Fruit fly (Drosophila melanogaster) whole organism, prepupa: ENCODE measurements around the gene mag.

Source experiments
- Blimp-1 ChIP-seq: fragments of 200-800 bp; sonication (Bioruptor generic); optimal IDR thresholded peaks from 3 replicates; lab custom pipeline; 2017; ENCODE audit warnings: missing biosample characterization, missing genetic modification characterization, mild to moderate bottlenecking, moderate library complexity, missing genetic modification reagents
- CG10631 ChIP-seq: fragments of 200-800 bp; sonication (Bioruptor generic); optimal IDR thresholded peaks from 2 replicates; lab custom pipeline; 2016; ENCODE audit warnings: missing biosample characterization, missing genetic modification characterization
- CG10669 ChIP-seq: fragments of 200-800 bp; sonication (Bioruptor generic); optimal IDR thresholded peaks from 3 replicates; lab custom pipeline; 2018; ENCODE audit warnings: missing biosample characterization, mild to moderate bottlenecking, missing genetic modification characterization, moderate library complexity
- CG11762 ChIP-seq: fragments of 200-800 bp; sonication (Bioruptor generic); optimal IDR thresholded peaks from 3 replicates; lab custom pipeline; 2016; ENCODE audit warnings: missing biosample characterization, missing genetic modification characterization; ENCODE audit not compliant: insufficient read depth
- CG11902 ChIP-seq: fragments of 200-800 bp; sonication (Bioruptor generic); optimal IDR thresholded peaks from 3 replicates; lab custom pipeline; 2016; ENCODE audit warnings: missing biosample characterization, missing genetic modification characterization
- CG15336 ChIP-seq: fragments of 200-800 bp; sonication (Bioruptor generic); IDR thresholded peaks from 2 replicates; pipeline ENCODE4 v1.3.6; 2022; ENCODE audit warnings: missing biosample characterization, missing genetic modification characterization
- CG1621 ChIP-seq: fragments of 200-800 bp; sonication (Bioruptor generic); optimal IDR thresholded peaks from 3 replicates; lab custom pipeline; 2018; ENCODE audit warnings: missing biosample characterization, mild to moderate bottlenecking, missing genetic modification characterization
- CG16779 ChIP-seq: fragments of 200-800 bp; sonication (Bioruptor generic); optimal IDR thresholded peaks from 3 replicates; lab custom pipeline; 2017; ENCODE audit warnings: missing biosample characterization, mild to moderate bottlenecking, missing genetic modification characterization
- CG3032 ChIP-seq: fragments of 200-800 bp; optimal IDR thresholded peaks from 2 replicates; lab custom pipeline; 2019; ENCODE audit warnings: missing biosample characterization, mild to moderate bottlenecking, missing genetic modification characterization, moderate library complexity
- CG3919 ChIP-seq: fragments of 200-800 bp; sonication (Bioruptor generic); optimal IDR thresholded peaks from 3 replicates; lab custom pipeline; 2016; ENCODE audit warnings: missing biosample characterization, missing genetic modification characterization
- CG4318 ChIP-seq: fragments of 200-800 bp; sonication (Bioruptor generic); optimal IDR thresholded peaks from 3 replicates; lab custom pipeline; 2017; ENCODE audit warnings: missing biosample characterization, mild to moderate bottlenecking, missing genetic modification characterization
- CG6163 ChIP-seq: fragments of 200-800 bp; sonication (Bioruptor generic); IDR thresholded peaks from 3 replicates; pipeline ENCODE4 v1.3.6; 2022; ENCODE audit warnings: missing biosample characterization, missing genetic modification characterization
- CG6276 ChIP-seq: fragments of 200-800 bp; sonication (Bioruptor generic); optimal IDR thresholded peaks from 2 replicates; lab custom pipeline; 2017; ENCODE audit warnings: missing biosample characterization, mild to moderate bottlenecking, missing genetic modification characterization
- CG6854 ChIP-seq: fragments of 200-800 bp; sonication (Bioruptor generic); optimal IDR thresholded peaks from 2 replicates; lab custom pipeline; 2017; ENCODE audit warnings: missing biosample characterization, mild to moderate bottlenecking, missing genetic modification characterization
- CG7368 ChIP-seq: fragments of 200-800 bp; sonication (Bioruptor generic); optimal IDR thresholded peaks from 3 replicates; lab custom pipeline; 2016; ENCODE audit warnings: missing biosample characterization, missing genetic modification characterization
- CG8319 ChIP-seq: fragments of 200-800 bp; sonication (Bioruptor generic); optimal IDR thresholded peaks from 3 replicates; lab custom pipeline; 2016; ENCODE audit warnings: missing biosample characterization, missing genetic modification characterization
- CG8632 ChIP-seq: fragments of 200-800 bp; sonication (Bioruptor generic); optimal IDR thresholded peaks from 3 replicates; lab custom pipeline; 2016; ENCODE audit warnings: missing biosample characterization, missing genetic modification characterization
- CG9139 ChIP-seq: fragments of 200-800 bp; sonication (Bioruptor generic); optimal IDR thresholded peaks from 3 replicates; lab custom pipeline; 2017; ENCODE audit warnings: missing biosample characterization, mild to moderate bottlenecking, missing genetic modification characterization
- Eip75B ChIP-seq: fragments of 200-800 bp; sonication (Bioruptor generic); optimal IDR thresholded peaks from 3 replicates; lab custom pipeline; 2016; ENCODE audit warnings: missing biosample characterization, missing genetic modification characterization
- Eip78C ChIP-seq: fragments of 200-800 bp; sonication (Bioruptor generic); peaks from one replicate; lab custom pipeline; 2016; ENCODE audit warnings: missing biosample characterization, missing genetic modification characterization
- Eip93F ChIP-seq: fragments of 200-800 bp; sonication (Bioruptor generic); optimal IDR thresholded peaks from 2 replicates; lab custom pipeline; 2016; ENCODE audit warnings: missing biosample characterization, mild to moderate bottlenecking, missing genetic modification characterization
- Ets21C ChIP-seq: fragments of 200-800 bp; sonication (Bioruptor generic); optimal IDR thresholded peaks from 3 replicates; lab custom pipeline; 2016; ENCODE audit warnings: missing biosample characterization, missing genetic modification characterization
- Gug ChIP-seq: fragments of 200-800 bp; sonication (Bioruptor generic); IDR thresholded peaks from 2 replicates; pipeline ENCODE4 v1.3.6; 2022; ENCODE audit warnings: missing biosample characterization, missing genetic modification characterization
- Hr38 ChIP-seq: sonication (Bioruptor generic); optimal IDR thresholded peaks from 2 replicates; lab custom pipeline; 2016; ENCODE audit warnings: missing biosample characterization, missing genetic modification characterization
- Hr39 ChIP-seq: fragments of 200-800 bp; sonication (Bioruptor generic); optimal IDR thresholded peaks from 2 replicates; lab custom pipeline; 2016; ENCODE audit warnings: missing biosample characterization, missing genetic modification characterization
- Hr4 ChIP-seq: fragments of 200-800 bp; sonication (Bioruptor generic); optimal IDR thresholded peaks from 3 replicates; lab custom pipeline; 2016; ENCODE audit warnings: missing biosample characterization, missing genetic modification characterization
- Lpt ChIP-seq: fragments of 200-800 bp; sonication (Bioruptor generic); optimal IDR thresholded peaks from 3 replicates; lab custom pipeline; 2016; ENCODE audit warnings: missing biosample characterization, missing genetic modification characterization
- Met ChIP-seq: fragments of 200-800 bp; sonication (Bioruptor generic); optimal IDR thresholded peaks from 3 replicates; lab custom pipeline; 2016; ENCODE audit warnings: missing biosample characterization, missing genetic modification characterization
- OdsH ChIP-seq: fragments of 200-800 bp; sonication (Bioruptor generic); optimal IDR thresholded peaks from 3 replicates; lab custom pipeline; 2016; ENCODE audit warnings: missing biosample characterization, missing genetic modification characterization
- Smox ChIP-seq: fragments of 200-800 bp; sonication (Bioruptor generic); optimal IDR thresholded peaks from 3 replicates; lab custom pipeline; 2016; ENCODE audit warnings: missing biosample characterization, missing genetic modification characterization
- Sox102F ChIP-seq: fragments of 200-800 bp; sonication (Bioruptor generic); optimal IDR thresholded peaks from 2 replicates; lab custom pipeline; 2016; ENCODE audit warnings: missing biosample characterization, mild to moderate bottlenecking, missing genetic modification characterization
- Sox14 ChIP-seq: fragments of 200-800 bp; sonication (Bioruptor generic); optimal IDR thresholded peaks from 3 replicates; lab custom pipeline; 2016; ENCODE audit warnings: missing biosample characterization, missing genetic modification characterization
- Sox15 ChIP-seq: fragments of 200-800 bp; sonication (Bioruptor generic); optimal IDR thresholded peaks from 3 replicates; lab custom pipeline; 2016; ENCODE audit warnings: missing biosample characterization, missing genetic modification characterization
- achi ChIP-seq: fragments of 200-800 bp; sonication (Bioruptor generic); optimal IDR thresholded peaks from 3 replicates; lab custom pipeline; 2016; ENCODE audit warnings: missing biosample characterization, missing genetic modification characterization
- acj6 ChIP-seq: fragments of 200-800 bp; sonication (Bioruptor generic); optimal IDR thresholded peaks from 3 replicates; lab custom pipeline; 2016; ENCODE audit warnings: missing biosample characterization, missing genetic modification characterization
- cyc ChIP-seq: fragments of 200-800 bp; sonication (Bioruptor generic); optimal IDR thresholded peaks from 3 replicates; lab custom pipeline; 2016; ENCODE audit warnings: missing biosample characterization, missing genetic modification characterization
- dac ChIP-seq: fragments of 200-800 bp; sonication (Bioruptor generic); optimal IDR thresholded peaks from 2 replicates; lab custom pipeline; 2017; ENCODE audit warnings: missing biosample characterization, mild to moderate bottlenecking, missing genetic modification characterization
- dsx ChIP-seq: fragments of 200-800 bp; optimal IDR thresholded peaks from 3 replicates; lab custom pipeline; 2019; ENCODE audit warnings: missing biosample characterization, mild to moderate bottlenecking, missing genetic modification characterization, moderate library complexity; ENCODE audit not compliant: poor library complexity, severe bottlenecking
- eg ChIP-seq: fragments of 200-800 bp; sonication (Bioruptor generic); IDR thresholded peaks from 3 replicates; pipeline ENCODE4 v1.3.6; 2022; ENCODE audit warnings: missing biosample characterization, missing genetic modification characterization
- esn ChIP-seq: fragments of 200-800 bp; sonication (Bioruptor generic); optimal IDR thresholded peaks from 2 replicates; lab custom pipeline; 2016; ENCODE audit warnings: missing biosample characterization, mild to moderate bottlenecking, missing genetic modification characterization, moderate library complexity
- fd85E ChIP-seq: fragments of 200-800 bp; sonication (Bioruptor generic); optimal IDR thresholded peaks from 3 replicates; lab custom pipeline; 2016; ENCODE audit warnings: missing biosample characterization, missing genetic modification characterization
- fkh ChIP-seq: fragments of 200-800 bp; sonication (Bioruptor generic); optimal IDR thresholded peaks from 3 replicates; lab custom pipeline; 2017; ENCODE audit warnings: missing biosample characterization, mild to moderate bottlenecking, missing genetic modification characterization, moderate library complexity
- net ChIP-seq: fragments of 200-800 bp; sonication (Bioruptor generic); optimal IDR thresholded peaks from 3 replicates; lab custom pipeline; 2016; ENCODE audit warnings: missing biosample characterization, missing genetic modification characterization
- pdm3 ChIP-seq: fragments of 200-800 bp; sonication (Bioruptor generic); optimal IDR thresholded peaks from 3 replicates; lab custom pipeline; 2016; ENCODE audit warnings: missing biosample characterization, missing genetic modification characterization
- spab ChIP-seq: fragments of 200-800 bp; sonication (Bioruptor generic); optimal IDR thresholded peaks from 2 replicates; lab custom pipeline; 2017; ENCODE audit warnings: missing biosample characterization, mild to moderate bottlenecking, missing genetic modification characterization, missing genetic modification reagents
- ss ChIP-seq, 2 experiments: fragments of 200-800 bp; sonication (Bioruptor generic); optimal IDR thresholded peaks; 2 replicates in 1 of 2; 3 replicates in 1 of 2; lab custom pipeline; 2017 to 2018; ENCODE audit warnings: mild to moderate bottlenecking in 2 of 2, missing biosample characterization in 2 of 2, missing genetic modification characterization in 2 of 2, moderate library complexity in 1 of 2
- svp ChIP-seq: fragments of 200-800 bp; sonication (Bioruptor generic); peaks from one replicate; lab custom pipeline; 2016; ENCODE audit warnings: missing biosample characterization, missing genetic modification characterization
- topi ChIP-seq: fragments of 200-800 bp; sonication (Bioruptor generic); optimal IDR thresholded peaks from 3 replicates; lab custom pipeline; 2016; ENCODE audit warnings: missing biosample characterization, missing genetic modification characterization

mag gene

DNA sequence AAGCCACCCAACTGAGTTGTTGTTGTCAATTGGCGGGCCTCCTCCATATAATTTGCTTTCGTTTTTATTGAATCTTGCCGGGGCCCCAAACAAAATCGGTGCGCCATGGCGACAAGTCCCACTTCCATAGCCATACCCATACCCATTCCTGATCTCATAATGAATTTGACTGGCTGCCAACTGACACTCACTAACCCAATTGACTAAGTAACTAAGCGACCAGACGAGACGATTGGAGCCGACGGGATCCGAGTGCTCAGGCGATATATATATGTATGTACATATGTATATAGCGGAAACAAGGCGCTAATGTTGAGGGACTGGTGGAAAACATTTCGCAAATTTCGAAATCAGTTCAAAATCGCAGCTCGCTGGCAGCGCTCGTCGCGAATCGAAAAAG is 6.1 kb downstream of the mag start, which contains the start of gene Tdh:
Gene Tdh, plus strand, starts transcription at position 346 of the 400 bp plus-strand sequence.
- no peak for TF ChIP-seq Met (GFP tag; lab: Kevin White, UChicago)
- no peak for TF ChIP-seq Gug (GFP tag; lab: Robert Waterston, UW)
- no peak for TF ChIP-seq CG15336
- TF ChIP-seq CG8632, result no peak
- no peak for TF ChIP-seq spab
- TF ChIP-seq fkh (GFP tag; lab: Kevin White, UChicago), result no peak
- TF ChIP-seq, all 60 proteins: peak for 0

DNA sequence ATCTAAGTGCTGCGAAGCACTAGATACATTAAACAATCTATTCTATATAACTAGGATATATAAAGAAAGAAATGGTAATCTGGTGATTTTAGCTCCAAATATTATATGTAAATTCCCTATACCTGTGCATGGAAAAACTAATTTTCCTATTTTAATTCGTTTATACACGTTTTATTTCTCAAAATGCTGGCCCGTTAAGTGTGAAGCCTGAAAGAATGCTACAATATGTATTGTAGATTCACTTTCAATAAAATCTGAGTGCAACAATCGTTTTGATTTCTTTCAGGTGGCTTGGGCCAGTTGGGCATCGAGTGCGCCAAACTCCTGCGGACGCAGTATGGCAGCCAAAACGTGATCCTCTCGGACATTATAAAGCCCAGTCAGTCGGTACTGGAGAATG is 7.0 kb downstream of the mag start:
- no peak for TF ChIP-seq CG15336
- TF ChIP-seq Blimp-1 (GFP tag; lab: Kevin White, UChicago), result peak; percentile 49

DNA sequence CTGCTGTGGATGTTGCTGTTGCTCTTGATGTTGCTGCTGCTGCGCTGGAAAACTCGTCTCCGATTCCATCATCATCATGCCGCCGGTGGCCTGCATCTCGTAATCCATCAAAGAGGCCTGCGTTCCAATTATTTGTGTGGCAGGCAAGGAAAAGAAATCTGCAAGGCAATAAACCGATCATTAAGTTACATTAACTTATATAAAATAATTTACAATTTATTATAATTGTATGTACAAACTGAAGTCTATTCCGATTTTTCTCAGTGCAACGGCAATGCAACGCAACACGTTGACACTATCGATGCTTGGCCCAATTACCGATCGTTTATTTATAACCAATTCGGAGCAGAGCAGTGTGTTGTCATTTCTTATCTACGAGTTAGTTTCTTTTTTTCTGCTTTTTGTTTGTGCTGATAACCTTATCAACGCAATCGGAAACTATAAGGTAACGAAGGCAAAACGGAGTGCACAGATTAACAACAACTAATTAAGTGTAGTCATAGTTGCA is 10.6 kb downstream of the mag start:
- no peak for TF ChIP-seq fd85E (GFP tag; lab: Kevin White, UChicago)
- no peak for TF ChIP-seq Eip75B
- no peak for TF ChIP-seq Hr4 (GFP tag; lab: Kevin White, UChicago)
- TF ChIP-seq cyc (GFP tag; lab: Kevin White, UChicago), result no peak
- TF ChIP-seq topi (GFP tag; lab: Kevin White, UChicago), result no peak
- peak; percentile 8 for TF ChIP-seq acj6 (GFP tag; lab: Kevin White, UChicago)
- TF ChIP-seq CG4318, result peak; percentile 6
- TF ChIP-seq CG16779 (tag; lab: Kevin White, UChicago), result no peak
- TF ChIP-seq Blimp-1 (GFP tag; lab: Kevin White, UChicago), result no peak
- TF ChIP-seq Eip78C (GFP tag; lab: Kevin White, UChicago), result peak; percentile 75
- TF ChIP-seq dsx (GFP tag; lab: Kevin White, UChicago), result no peak
- TF ChIP-seq svp (GFP tag; lab: Kevin White, UChicago), result no peak
- peak; percentile 38 for TF ChIP-seq CG10669 (GFP tag; lab: Kevin White, UChicago)
- TF ChIP-seq Sox102F, result no peak
- peak; percentile 82 for TF ChIP-seq eg
- TF ChIP-seq CG6854, result no peak
- TF ChIP-seq CG6276 (GFP tag; lab: Kevin White, UChicago), result peak; percentile 50
- TF ChIP-seq Sox15 (GFP tag; lab: Kevin White, UChicago), result no peak
- TF ChIP-seq Lpt, result peak; percentile 1
- peak; percentile 81 for TF ChIP-seq CG6163 (GFP tag; lab: Robert Waterston, UW)
- TF ChIP-seq Hr38 (GFP tag; lab: Kevin White, UChicago), result no peak
- no peak for TF ChIP-seq esn (GFP tag; lab: Kevin White, UChicago)
- no peak for TF ChIP-seq pdm3 (GFP tag; lab: Kevin White, UChicago)
- no peak for TF ChIP-seq CG10631 (GFP tag; lab: Kevin White, UChicago)
- no peak for TF ChIP-seq CG1621 (tag; lab: Kevin White, UChicago)
- peak; percentile 39 for TF ChIP-seq OdsH (GFP tag; lab: Kevin White, UChicago)
- no peak for TF ChIP-seq Smox
- TF ChIP-seq ss (GFP tag; optimal IDR thresholded peaks at IDR 0.05; lab: Kevin White, UChicago), result no peak
- TF ChIP-seq Met (GFP tag; lab: Kevin White, UChicago), result no peak
- no peak for TF ChIP-seq CG11902 (GFP tag; lab: Kevin White, UChicago)
- no peak for TF ChIP-seq CG8319 (GFP tag; lab: Kevin White, UChicago)
- peak; percentile 22 for TF ChIP-seq CG7368 (GFP tag; lab: Kevin White, UChicago)
- no peak for TF ChIP-seq Sox14 (GFP tag; lab: Kevin White, UChicago)
- no peak for TF ChIP-seq Hr39 (GFP tag; lab: Kevin White, UChicago)
- no peak for TF ChIP-seq CG9139 (GFP tag; lab: Kevin White, UChicago)
- peak; percentile 47 for TF ChIP-seq net (GFP tag; lab: Kevin White, UChicago)
- TF ChIP-seq achi (GFP tag; lab: Kevin White, UChicago), result no peak
- no peak for TF ChIP-seq fkh (GFP tag; lab: Kevin White, UChicago)
- TF ChIP-seq CG3919, result peak; percentile 47
- TF ChIP-seq CG3032 (tag; lab: Kevin White, UChicago), result no peak
- TF ChIP-seq Eip93F (GFP tag; lab: Kevin White, UChicago), result no peak
- no peak for TF ChIP-seq CG11762 (GFP tag; lab: Kevin White, UChicago)
- peak; percentile 48 for TF ChIP-seq Gug (GFP tag; lab: Robert Waterston, UW)
- TF ChIP-seq spab, result no peak
- TF ChIP-seq dac (GFP tag; lab: Kevin White, UChicago), result peak; percentile 12
- TF ChIP-seq Ets21C (GFP tag; lab: Kevin White, UChicago), result no peak
